Worm (Caenorhabditis elegans): ENCODE measurements around the gene math-4.
A peak's percentile ranks its signal among the peaks of the same experiment; 100 is the strongest.

math-4 gene

ce11 chrII:1742535-1742934 lies 39.8 kb downstream of the math-4 start, which contains the start of gene F36H5.12:
TSS of gene F36H5.12 (plus strand) at chrII:1742835.
- TF ChIP-seq T07F8.4 (tag; optimal IDR thresholded peaks at IDR 0.05) (no peak), ztf-3 (GFP tag; optimal IDR thresholded peaks at IDR 0.05) (no peak), ceh-58 (GFP tag; IDR thresholded peaks at IDR 0.05) (no peak)

ce11 chrII:1741248-1741647 lies 41.1 kb downstream of the math-4 start, which contains the start of gene K07G6.1:
TSS of gene K07G6.1 (plus strand) at chrII:1741548.
- no peak for TF ChIP-seq Y95B8A.8 (GFP tag; IDR thresholded peaks at IDR 0.05)
- no peak for TF ChIP-seq lin-35 (GFP tag; optimal IDR thresholded peaks at IDR 0.05)
- TF ChIP-seq T07F8.4 (tag; optimal IDR thresholded peaks at IDR 0.05): no peak
- TF ChIP-seq lsl-1 (GFP tag; optimal IDR thresholded peaks at IDR 0.05): no peak
- TF ChIP-seq ets-4 (GFP tag; optimal IDR thresholded peaks at IDR 0.05): no peak
- TF ChIP-seq F57C9.4 (tag; optimal IDR thresholded peaks at IDR 0.05): no peak
- TF ChIP-seq attf-3 (GFP tag; conservative IDR thresholded peaks at IDR 0.05): no peak
- TF ChIP-seq B0336.3 (GFP tag; IDR thresholded peaks at IDR 0.05): no peak
- no peak for TF ChIP-seq ztf-3 (GFP tag; optimal IDR thresholded peaks at IDR 0.05)

DNA sequence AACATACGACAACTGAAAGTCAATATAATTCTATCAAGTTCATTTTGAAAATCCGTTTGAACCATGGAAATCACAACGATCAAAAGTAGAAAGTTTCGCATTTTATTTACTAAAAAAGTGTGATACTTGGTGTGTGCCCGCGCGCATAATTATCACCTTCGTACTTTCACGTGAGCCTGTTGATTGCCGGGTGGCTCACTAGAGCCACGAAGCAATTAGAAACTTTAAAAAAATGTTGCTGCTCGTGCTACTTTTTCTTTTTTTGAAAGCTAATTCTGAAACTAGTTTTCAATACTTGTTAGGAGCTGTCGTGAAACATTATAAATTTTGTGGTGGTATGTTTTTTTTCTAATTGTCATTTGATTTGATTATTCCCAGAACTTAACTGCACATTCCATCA lies 43.5 kb downstream of the math-4 start, which contains the start of the genes irld-9 and irld-33:
Gene irld-9, minus strand, starts transcription at position 101 of the 400 bp plus-strand sequence.
Gene irld-33, plus strand, starts transcription at position 209 of the 400 bp plus-strand sequence.
- TF ChIP-seq ztf-3 (GFP tag; optimal IDR thresholded peaks at IDR 0.05): no peak
- no peak for TF ChIP-seq ceh-40 (GFP tag; IDR thresholded peaks at IDR 0.05)
- no peak for TF ChIP-seq hmg-1.2 (GFP tag; IDR thresholded peaks at IDR 0.05)
- no peak for TF ChIP-seq ztf-6 (GFP tag; IDR thresholded peaks at IDR 0.05)
- TF ChIP-seq sea-2 (GFP tag; IDR thresholded peaks at IDR 0.05): no peak
- no peak for TF ChIP-seq lsy-27 (tag; optimal IDR thresholded peaks at IDR 0.05; ENCODE audit: borderline replicate concordance, insufficient read depth)
- no peak for TF ChIP-seq lin-40 (tag; optimal IDR thresholded peaks at IDR 0.05)
- no peak for TF ChIP-seq nfyb-1 (GFP tag; IDR thresholded peaks at IDR 0.05)
- TF ChIP-seq tlf-1 (GFP tag; optimal IDR thresholded peaks at IDR 0.05): no peak
- TF ChIP-seq F52B5.7 (tag; optimal IDR thresholded peaks at IDR 0.05): no peak
- TF ChIP-seq rpc-1 (optimal IDR thresholded peaks at IDR 0.05): no peak
- TF ChIP-seq rpc-1 (tag; optimal IDR thresholded peaks at IDR 0.05): no peak
- no peak for TF ChIP-seq F57A8.1 (GFP tag; optimal IDR thresholded peaks at IDR 0.05)
- no peak for TF ChIP-seq dpl-1 (GFP tag; optimal IDR thresholded peaks at IDR 0.05)

- TF ChIP-seq T26A5.8 (tag; optimal IDR thresholded peaks at IDR 0.05) (no peak), madf-10 (tag; optimal IDR thresholded peaks at IDR 0.05) (no peak), F23B12.7 (tag; optimal IDR thresholded peaks at IDR 0.05; ENCODE audit: insufficient read depth) (no peak), pbrm-1 (GFP tag; IDR thresholded peaks at IDR 0.05) (0 out of 2 replicates have a peak, but pooled peaks have one; percentile 25), aptf-3 (GFP tag; IDR thresholded peaks at IDR 0.05) (no peak), aptf-2 (GFP tag; conservative IDR thresholded peaks at IDR 0.05) (0 out of 2 replicates have a peak, but pooled peaks have one; percentile 52), hmg-1.2 (GFP tag; IDR thresholded peaks at IDR 0.05) (peak; percentile 92), Y53G8AR.9 (GFP tag; conservative IDR thresholded peaks at IDR 0.05) (no peak)
These were observed 46.0 kb downstream of the math-4 start, which contains the start of gene ceh-83 for ce11 chrII:1736353-1736752. TSS of gene ceh-83 (minus strand) at chrII:1736533.

DNA sequence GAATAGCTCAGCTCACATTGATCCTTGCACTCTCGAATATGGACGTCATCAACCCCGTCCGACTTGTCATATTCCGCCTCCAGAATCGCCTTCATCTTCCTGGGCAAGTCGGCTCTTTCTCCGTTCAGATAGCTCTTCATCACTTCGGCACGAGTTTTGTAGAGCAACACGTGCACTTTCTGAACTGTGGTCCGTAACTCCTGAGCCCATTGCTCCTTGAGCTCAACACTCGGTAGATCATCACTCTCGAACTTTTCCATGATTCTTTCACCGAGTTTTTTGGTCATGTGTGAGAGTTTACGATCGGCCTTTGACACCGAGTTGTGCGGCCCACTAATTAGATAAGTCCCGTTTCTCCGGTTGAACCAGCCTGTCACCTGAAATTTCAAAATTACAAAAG lies 47.2 kb downstream of the math-4 start:
- TF ChIP-seq lsy-27 (tag; optimal IDR thresholded peaks at IDR 0.05; ENCODE audit: borderline replicate concordance, insufficient read depth): no peak
- no peak for TF ChIP-seq madf-8 (GFP tag; conservative IDR thresholded peaks at IDR 0.05)
- no peak for TF ChIP-seq F57A8.1 (GFP tag; optimal IDR thresholded peaks at IDR 0.05)
- TF ChIP-seq let-607 (tag; optimal IDR thresholded peaks at IDR 0.05): no peak
- no peak for TF ChIP-seq lin-26 (GFP tag; IDR thresholded peaks at IDR 0.05)
- TF ChIP-seq F33H1.4 (GFP tag; IDR thresholded peaks at IDR 0.05): no peak
- TF ChIP-seq ceh-27 (GFP tag; optimal IDR thresholded peaks at IDR 0.05): no peak
- no peak for TF ChIP-seq C06A6.2 (GFP tag; conservative IDR thresholded peaks at IDR 0.05)
- TF ChIP-seq dpl-1 (GFP tag; optimal IDR thresholded peaks at IDR 0.05): no peak
- no peak for TF ChIP-seq Y95B8A.8 (GFP tag; IDR thresholded peaks at IDR 0.05)
- no peak for TF ChIP-seq ceh-58 (GFP tag; IDR thresholded peaks at IDR 0.05)
- no peak for TF ChIP-seq hlh-12 (tag; optimal IDR thresholded peaks at IDR 0.05)
- TF ChIP-seq cebp-2 (GFP tag; IDR thresholded peaks at IDR 0.05): no peak
- TF ChIP-seq madf-6 (GFP tag; IDR thresholded peaks at IDR 0.05): no peak
- TF ChIP-seq K11D2.4 (GFP tag; IDR thresholded peaks at IDR 0.05): no peak

Measured in whole organism, young adult.